In the genomic region with DNA sequence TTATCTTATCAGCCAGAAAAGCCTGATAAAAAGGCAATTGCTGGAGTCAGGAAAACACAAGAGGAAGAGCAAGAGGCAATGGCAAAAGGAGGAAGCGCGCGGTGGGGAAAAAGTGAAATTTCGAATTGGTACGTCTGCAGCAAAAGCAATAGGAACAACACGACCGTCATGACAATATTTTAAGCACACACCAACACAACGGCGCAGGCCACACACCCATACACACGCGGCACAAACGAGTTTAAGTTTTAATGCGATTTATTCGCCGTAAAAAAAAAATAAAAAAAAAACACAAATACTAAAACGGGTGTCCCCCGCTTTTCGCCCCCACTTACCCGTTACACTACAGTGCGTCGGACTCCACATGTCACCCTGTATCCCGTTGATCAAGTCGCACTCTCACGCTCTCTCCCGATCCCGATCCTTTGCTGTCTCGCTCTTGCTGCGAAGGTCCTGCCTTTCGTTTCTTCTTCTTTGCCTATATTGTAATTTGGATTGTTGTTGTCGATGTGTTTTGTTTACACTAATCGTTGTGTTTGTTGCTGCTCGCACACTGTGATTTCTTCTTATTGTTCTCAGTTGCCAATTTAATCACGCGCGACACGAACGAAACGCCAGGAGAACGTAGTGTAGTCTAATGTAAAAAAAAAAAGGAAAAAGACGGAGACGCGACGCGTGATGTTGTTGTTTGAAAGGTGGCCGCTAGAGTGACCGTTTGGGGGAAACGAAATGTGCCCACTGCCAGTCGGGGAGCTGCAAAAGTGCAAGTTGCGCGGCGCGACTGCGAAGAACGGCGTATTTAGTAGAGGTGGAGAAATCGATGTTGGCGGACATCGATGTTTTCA, we compare ENCODE assay signal across 1 fruit fly cellular context.
TF ChIP-seq lines count a peak whose summit lies in the region.

Gene Rip11 (minus strand): TSS at position 794 of the 845 bp plus-strand sequence.

TF ChIP-seq in whole organism, embryonic, 481 proteins besides CTCF, POLR2A, EP300 and RAD21 (continued from another document):
- no peak for TF ChIP-seq CG10654 (GFP tag; optimal IDR thresholded peaks at IDR 0.05; lab: Kevin White, UChicago)
- peak in 1 of 2 experiments; percentile 64 for TF ChIP-seq bsh (GFP tag; optimal IDR thresholded peaks at IDR 0.05; lab: Kevin White, UChicago)
- no peak for TF ChIP-seq aop (GFP tag; IDR thresholded peaks at IDR 0.05; lab: Robert Waterston, UW)
- no peak for TF ChIP-seq CG11696 (GFP tag; IDR thresholded peaks at IDR 0.05; lab: Robert Waterston, UW)
- no peak for TF ChIP-seq CG17802 (tag; optimal IDR thresholded peaks at IDR 0.05; lab: Kevin White, UChicago)
- no peak for TF ChIP-seq CG10462 (GFP tag; optimal IDR thresholded peaks at IDR 0.05; lab: Kevin White, UChicago)
- no peak for TF ChIP-seq cato (GFP tag; optimal IDR thresholded peaks at IDR 0.05; lab: Kevin White, UChicago; ENCODE audit: borderline replicate concordance)
